Worm (Caenorhabditis elegans): ENCODE data around the gene K08E5.1.
A peak's percentile ranks its signal among the peaks of the same experiment; 100 is the strongest.

K08E5.1 gene

ce11 chrIII:10150710-10151109 lies 4.1 kb upstream of the K08E5.1 start:
- TF ChIP-seq hlh-30 (tag; optimal IDR thresholded peaks at IDR 0.05; ENCODE audit: insufficient read depth) (peak; percentile 36), mdl-1 (tag; optimal IDR thresholded peaks at IDR 0.05) (no peak), lin-1 (GFP tag; IDR thresholded peaks at IDR 0.05) (no peak), lin-38 (GFP tag; IDR thresholded peaks at IDR 0.05) (no peak), F26F4.8 (GFP tag; conservative IDR thresholded peaks at IDR 0.05) (no peak), mxl-2 (GFP tag; conservative IDR thresholded peaks at IDR 0.05) (no peak), ceh-20 (GFP tag; IDR thresholded peaks at IDR 0.05) (0 out of 2 replicates have a peak, but pooled peaks have one; percentile 26), nhr-48 (tag; optimal IDR thresholded peaks at IDR 0.05) (peak; percentile 75), snpc-4 (tag; optimal IDR thresholded peaks at IDR 0.05) (no peak), nhr-77 (tag; optimal IDR thresholded peaks at IDR 0.05) (no peak), aha-1 (tag) (peak; percentile 98), ZK546.5 (tag; optimal IDR thresholded peaks at IDR 0.05) (no peak), lir-3 (tag; optimal IDR thresholded peaks at IDR 0.05) (no peak), zip-2 (tag; optimal IDR thresholded peaks at IDR 0.05) (no peak), lim-7 (GFP tag; IDR thresholded peaks at IDR 0.05) (no peak), mep-1 (tag; optimal IDR thresholded peaks at IDR 0.05) (no peak), mxl-3 (GFP tag; optimal IDR thresholded peaks at IDR 0.05) (peak; percentile 31), lsy-2 (tag; optimal IDR thresholded peaks at IDR 0.05) (peak in 1 of 2 experiments; percentile 21), daf-19 (GFP tag; conservative IDR thresholded peaks at IDR 0.05) (no peak)

- TF ChIP-seq aha-1 (tag) = peak; percentile 94
- no peak for TF ChIP-seq ceh-32 (tag; optimal IDR thresholded peaks at IDR 0.05; ENCODE audit: poor library complexity)
Observed at ce11 chrIII:10149910-10150309, 3.3 kb upstream of the K08E5.1 start.

DNA sequence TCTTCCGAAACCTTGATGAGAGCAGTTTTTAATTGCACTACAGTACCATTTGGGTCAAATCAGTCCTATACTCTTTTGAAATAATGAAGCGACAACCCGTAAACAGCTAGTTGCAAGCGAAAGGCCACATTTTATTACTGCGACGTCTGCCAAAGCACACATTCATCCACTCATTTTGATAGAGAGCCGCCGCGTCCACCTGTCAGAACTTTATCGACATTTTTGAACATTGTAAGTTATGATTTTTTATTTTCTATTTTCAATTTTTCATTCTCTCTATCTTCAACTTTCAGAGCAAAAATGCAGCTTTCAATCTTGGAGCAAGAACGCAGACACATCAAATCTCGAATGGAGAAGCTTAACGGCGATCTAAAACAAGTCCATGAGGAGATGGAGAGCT lies 5.9 kb downstream of the K08E5.1 start, which contains the start of gene K08E5.6:
Gene K08E5.6 (plus strand): TSS at position 301 of the 400 bp plus-strand sequence.
- TF ChIP-seq lin-29 (GFP tag; IDR thresholded peaks at IDR 0.05) = no peak
- TF ChIP-seq D1046.2 (GFP tag; IDR thresholded peaks at IDR 0.05) = no peak
- no peak for TF ChIP-seq rbr-2 (tag; optimal IDR thresholded peaks at IDR 0.05)
- no peak for TF ChIP-seq lin-15B (tag; optimal IDR thresholded peaks at IDR 0.05)
- TF ChIP-seq dmd-8 (GFP tag; IDR thresholded peaks at IDR 0.05) = no peak
- TF ChIP-seq duxl-1 (tag; optimal IDR thresholded peaks at IDR 0.05; ENCODE audit: poor library complexity) = no peak
- TF ChIP-seq arid-1 (GFP tag; conservative IDR thresholded peaks at IDR 0.05) = no peak
- TF ChIP-seq snpc-1.2 (GFP tag; IDR thresholded peaks at IDR 0.05) = no peak
- TF ChIP-seq F37D6.2 (tag; optimal IDR thresholded peaks at IDR 0.05) = no peak
- no peak for TF ChIP-seq ceh-62 (tag; optimal IDR thresholded peaks at IDR 0.05)
- no peak for TF ChIP-seq nhr-10 (tag; optimal IDR thresholded peaks at IDR 0.05)
- no peak for TF ChIP-seq mxl-2 (GFP tag; conservative IDR thresholded peaks at IDR 0.05)
- TF ChIP-seq T26A8.4 (GFP tag; IDR thresholded peaks at IDR 0.05) = no peak
- TF ChIP-seq ama-1 (optimal IDR thresholded peaks at IDR 0.05) = no peak
- no peak for TF ChIP-seq F26F4.8 (GFP tag; conservative IDR thresholded peaks at IDR 0.05)

- TF ChIP-seq mxl-3 (GFP tag; optimal IDR thresholded peaks at IDR 0.05) (peak; percentile 9), lin-29 (GFP tag; IDR thresholded peaks at IDR 0.05) (no peak), mes-2 (tag; optimal IDR thresholded peaks at IDR 0.05; ENCODE audit: poor library complexity, severe bottlenecking) (no peak), aha-1 (tag) (peak; percentile 89), unc-62 (GFP tag; optimal IDR thresholded peaks at IDR 0.05 in 1 of 2) (peak in 1 of 2 experiments; percentile 39), unc-62 (tag; optimal IDR thresholded peaks at IDR 0.05) (no peak), dve-1 (tag; optimal IDR thresholded peaks at IDR 0.05; ENCODE audit: insufficient read depth) (peak; percentile 6), hlh-30 (tag; optimal IDR thresholded peaks at IDR 0.05; ENCODE audit: insufficient read depth) (peak; percentile 8), lsy-2 (tag; optimal IDR thresholded peaks at IDR 0.05) (peak in 1 of 2 experiments; percentile 28), attf-4 (tag; optimal IDR thresholded peaks at IDR 0.05) (no peak), hif-1 (tag; optimal IDR thresholded peaks at IDR 0.05) (peak in 1 of 2 experiments; percentile 27), mdl-1 (tag; optimal IDR thresholded peaks at IDR 0.05) (no peak)
Observed at ce11 chrIII:10136778-10137177, 9.8 kb downstream of the K08E5.1 start, which contains the start of gene ZK1128.7. Gene ZK1128.7, plus strand, starts transcription at chrIII:10137006.
